Fruit fly (Drosophila melanogaster) whole organism, embryonic: Measurements from ENCODE around the gene CG12998.

ENCODE experiments used
- CG10543 ChIP-seq: fragments of 200-800 bp; sonication (Bioruptor generic); optimal IDR thresholded peaks from 3 replicates; lab custom pipeline; 2017; ENCODE audit warnings: missing biosample characterization, mild to moderate bottlenecking, missing genetic modification characterization, moderate library complexity
- CG11560 ChIP-seq: fragments of 200-800 bp; sonication (Bioruptor generic); IDR thresholded peaks from 3 replicates; pipeline ENCODE4 v1.3.6; 2022; ENCODE audit warnings: missing biosample characterization, missing genetic modification characterization
- CG12659 ChIP-seq: fragments of 200-800 bp; sonication (Bioruptor generic); optimal IDR thresholded peaks from 3 replicates; lab custom pipeline; 2017; ENCODE audit warnings: mild to moderate bottlenecking, missing biosample characterization, missing genetic modification reagents, missing genetic modification characterization
- CG13424 ChIP-seq: fragments of 200-800 bp; sonication (Bioruptor generic); optimal IDR thresholded peaks from 2 replicates; lab custom pipeline; 2019; ENCODE audit warnings: missing biosample characterization, mild to moderate bottlenecking, missing genetic modification characterization, moderate library complexity
- CG13775 ChIP-seq: fragments of 200-800 bp; sonication (Bioruptor generic); optimal IDR thresholded peaks from 3 replicates; lab custom pipeline; 2017; ENCODE audit warnings: missing biosample characterization, mild to moderate bottlenecking, missing genetic modification characterization
- CG1647 ChIP-seq: fragments of 200-800 bp; sonication (Bioruptor generic); optimal IDR thresholded peaks from 3 replicates; lab custom pipeline; 2016; ENCODE audit warnings: missing biosample characterization, missing genetic modification characterization
- CG17802 ChIP-seq: fragments of 200-800 bp; sonication (Bioruptor generic); optimal IDR thresholded peaks from 2 replicates; lab custom pipeline; 2018; ENCODE audit warnings: missing biosample characterization, mild to moderate bottlenecking, missing genetic modification characterization, moderate library complexity
- CG18011 ChIP-seq: fragments of 200-800 bp; sonication (Bioruptor generic); optimal IDR thresholded peaks from 2 replicates; lab custom pipeline; 2017; ENCODE audit warnings: missing biosample characterization, missing genetic modification characterization, mild to moderate bottlenecking, moderate library complexity, missing genotype
- CG2129 ChIP-seq: fragments of 200-800 bp; sonication (Bioruptor generic); IDR thresholded peaks from 2 replicates; pipeline ENCODE4 v1.3.6; 2022; ENCODE audit warnings: missing biosample characterization, missing genetic modification characterization; ENCODE audit not compliant: partially characterized antibody
- CG30403 ChIP-seq: fragments of 200-800 bp; sonication (Bioruptor generic); optimal IDR thresholded peaks from 3 replicates; lab custom pipeline; 2016; ENCODE audit warnings: missing biosample characterization, missing genetic modification characterization
- CG31388 ChIP-seq: fragments of 200-800 bp; sonication (Bioruptor generic); optimal IDR thresholded peaks from 2 replicates; lab custom pipeline; 2016; ENCODE audit warnings: missing biosample characterization, missing genetic modification characterization
- CG3407 ChIP-seq: fragments of 200-800 bp; sonication (Bioruptor generic); optimal IDR thresholded peaks from 2 replicates; lab custom pipeline; 2018; ENCODE audit warnings: missing biosample characterization, mild to moderate bottlenecking, missing genetic modification characterization
- CG34224 ChIP-seq: fragments of 200-800 bp; sonication (Bioruptor generic); IDR thresholded peaks from 3 replicates; pipeline ENCODE4 v1.3.6; 2022; ENCODE audit warnings: missing biosample characterization, missing genetic modification characterization; ENCODE audit not compliant: partially characterized antibody
- CG6854 ChIP-seq: fragments of 200-800 bp; sonication (Bioruptor generic); optimal IDR thresholded peaks from 3 replicates; lab custom pipeline; 2017; ENCODE audit warnings: missing biosample characterization, mild to moderate bottlenecking, missing genetic modification characterization
- CG7271 ChIP-seq: fragments of 200-800 bp; sonication (Bioruptor generic); optimal IDR thresholded peaks from 2 replicates; lab custom pipeline; 2018; ENCODE audit warnings: missing biosample characterization, mild to moderate bottlenecking, missing genetic modification characterization, moderate library complexity
- CG7928 ChIP-seq: fragments of 200-800 bp; sonication (Bioruptor generic); optimal IDR thresholded peaks from 2 replicates; lab custom pipeline; 2017; ENCODE audit warnings: missing biosample characterization, mild to moderate bottlenecking, missing genetic modification characterization
- CG8359 ChIP-seq: fragments of 200-800 bp; sonication (Bioruptor generic); optimal IDR thresholded peaks from 2 replicates; lab custom pipeline; 2017; ENCODE audit warnings: missing biosample characterization, mild to moderate bottlenecking, missing genetic modification characterization, borderline replicate concordance
- CG8478 ChIP-seq: fragments of >200 bp; optimal IDR thresholded peaks from 2 replicates; lab custom pipeline; 2018
- CG8765 ChIP-seq: fragments of 200-800 bp; sonication (Bioruptor generic); IDR thresholded peaks from 2 replicates; pipeline ENCODE4 v1.3.6; 2022; ENCODE audit warnings: missing biosample characterization, missing genetic modification characterization
- CG8944 ChIP-seq: fragments of 200-800 bp; sonication (Bioruptor generic); optimal IDR thresholded peaks from 3 replicates; lab custom pipeline; 2016; ENCODE audit warnings: missing biosample characterization, missing genetic modification characterization
- CTCF ChIP-seq: fragments of 200-800 bp; sonication (Bioruptor generic); optimal IDR thresholded peaks from 2 replicates; lab custom pipeline; 2017; ENCODE audit warnings: missing biosample characterization, mild to moderate bottlenecking, missing genetic modification characterization, moderate library complexity
- Deaf1 ChIP-seq: fragments of 200-800 bp; optimal IDR thresholded peaks from 3 replicates; lab custom pipeline; 2019; ENCODE audit warnings: missing biosample characterization, mild to moderate bottlenecking, missing genetic modification characterization, moderate library complexity
- Dll ChIP-seq: fragments of 200-800 bp; sonication (Bioruptor generic); IDR thresholded peaks from 4 replicates; pipeline ENCODE4 v1.3.6; 2022; ENCODE audit warnings: missing biosample characterization, missing genetic modification characterization; ENCODE audit not compliant: partially characterized antibody
- E2f1 ChIP-seq: fragments of 200-800 bp; sonication (Bioruptor generic); IDR thresholded peaks from 2 replicates; pipeline ENCODE4 v1.3.6; 2022; ENCODE audit warnings: missing biosample characterization, missing genetic modification characterization
- Ets65A ChIP-seq: fragments of 200-800 bp; sonication (Bioruptor generic); peaks from one replicate; lab custom pipeline; 2016; ENCODE audit warnings: missing biosample characterization, missing genetic modification characterization
- Fer3 ChIP-seq: fragments of 200-800 bp; sonication (Bioruptor generic); optimal IDR thresholded peaks from 2 replicates; lab custom pipeline; 2018; ENCODE audit warnings: missing biosample characterization, mild to moderate bottlenecking, missing genetic modification characterization, moderate library complexity
- GATAe ChIP-seq: fragments of 200-800 bp; sonication (Bioruptor generic); conservative IDR thresholded peaks from 2 replicates; pipeline ENCODE4 v1.3.6; 2022; ENCODE audit warnings: missing biosample characterization, missing genetic modification characterization
- Kr ChIP-seq: fragments of 200-800 bp; sonication (Bioruptor generic); optimal IDR thresholded peaks from 2 replicates; lab custom pipeline; 2017; ENCODE audit warnings: missing biosample characterization, mild to moderate bottlenecking, missing genetic modification characterization
- Lim3 ChIP-seq: fragments of 200-800 bp; sonication (Bioruptor generic); IDR thresholded peaks from 2 replicates; pipeline ENCODE4 v1.3.6; 2022; ENCODE audit warnings: missing biosample characterization, missing genetic modification characterization
- Meics ChIP-seq: fragments of 200-800 bp; sonication (Bioruptor generic); optimal IDR thresholded peaks from 2 replicates; lab custom pipeline; 2017; ENCODE audit warnings: missing biosample characterization, mild to moderate bottlenecking, missing genetic modification characterization
- Mrtf ChIP-seq: fragments of 200-800 bp; sonication (Bioruptor generic); IDR thresholded peaks from 3 replicates; pipeline ENCODE4 v1.3.6; 2022; ENCODE audit warnings: missing biosample characterization, missing genetic modification characterization
- NfI ChIP-seq: fragments of 200-800 bp; sonication (Bioruptor generic); optimal IDR thresholded peaks from 3 replicates; lab custom pipeline; 2018; ENCODE audit warnings: missing biosample characterization, mild to moderate bottlenecking, missing genetic modification characterization, moderate library complexity
- Oli ChIP-seq: fragments of 200-800 bp; sonication (Bioruptor generic); optimal IDR thresholded peaks from 2 replicates; lab custom pipeline; 2018; ENCODE audit warnings: missing biosample characterization, mild to moderate bottlenecking, missing genetic modification characterization, moderate library complexity
- Sry-β ChIP-seq: fragments of 200-800 bp; sonication (Bioruptor generic); optimal IDR thresholded peaks from 2 replicates; lab custom pipeline; 2018; ENCODE audit warnings: missing biosample characterization, mild to moderate bottlenecking, missing genetic modification characterization, moderate library complexity
- Stat92E ChIP-seq, 3 experiments: fragments of >200 bp in 2 of 3; fragments of 200-800 bp in 1 of 3; sonication (Bioruptor generic) in 1 of 3; optimal IDR thresholded peaks; 2 replicates each; lab custom pipeline; 2017 to 2019; ENCODE audit warnings: missing biosample characterization in 3 of 3, missing genetic modification characterization in 3 of 3, mild to moderate bottlenecking in 1 of 3, moderate library complexity in 1 of 3
- ap ChIP-seq: fragments of 200-800 bp; sonication (Bioruptor generic); IDR thresholded peaks from 2 replicates; pipeline ENCODE4 v1.3.6; 2022; ENCODE audit warnings: missing biosample characterization, missing genetic modification characterization
- cg ChIP-seq: fragments of 200-800 bp; sonication (Bioruptor generic); optimal IDR thresholded peaks from 3 replicates; lab custom pipeline; 2019; ENCODE audit warnings: missing biosample characterization, mild to moderate bottlenecking, missing genetic modification characterization, moderate library complexity
- cwo ChIP-seq: fragments of 200-800 bp; sonication (Bioruptor generic); optimal IDR thresholded peaks from 3 replicates; lab custom pipeline; 2017; ENCODE audit warnings: missing biosample characterization, missing genetic modification characterization, mild to moderate bottlenecking, moderate library complexity, missing genetic modification reagents
- en ChIP-seq: fragments of 200-800 bp; sonication (Bioruptor generic); optimal IDR thresholded peaks from 2 replicates; lab custom pipeline; 2016; ENCODE audit warnings: missing biosample characterization, missing genetic modification characterization
- her ChIP-seq: fragments of 200-800 bp; sonication (Bioruptor generic); optimal IDR thresholded peaks from 2 replicates; lab custom pipeline; 2016; ENCODE audit warnings: missing biosample characterization, missing genetic modification characterization
- jumu ChIP-seq: fragments of 200-800 bp; sonication (Bioruptor generic); optimal IDR thresholded peaks from 3 replicates; lab custom pipeline; 2016; ENCODE audit warnings: missing biosample characterization, missing genetic modification characterization
- mam ChIP-seq: fragments of 200-800 bp; sonication (Bioruptor generic); optimal IDR thresholded peaks from 3 replicates; lab custom pipeline; 2016; ENCODE audit warnings: missing biosample characterization, missing genetic modification characterization
- odd ChIP-seq: fragments of 200-800 bp; sonication (Bioruptor generic); optimal IDR thresholded peaks from 2 replicates; lab custom pipeline; 2017; ENCODE audit warnings: missing biosample characterization, mild to moderate bottlenecking, missing genetic modification characterization
- repo ChIP-seq: fragments of 200-800 bp; sonication (Bioruptor generic); optimal IDR thresholded peaks from 2 replicates; lab custom pipeline; 2016; ENCODE audit warnings: missing biosample characterization, missing genetic modification characterization
- ro ChIP-seq: fragments of 200-800 bp; sonication (Bioruptor generic); IDR thresholded peaks from 2 replicates; pipeline ENCODE4 v1.3.6; 2022; ENCODE audit warnings: missing biosample characterization, missing genetic modification characterization
- row ChIP-seq: fragments of 200-800 bp; sonication (Bioruptor generic); IDR thresholded peaks from 3 replicates; pipeline ENCODE4 v1.3.6; 2022; ENCODE audit warnings: missing biosample characterization, missing genetic modification characterization
- stc ChIP-seq: fragments of 200-800 bp; sonication (Bioruptor generic); IDR thresholded peaks from 2 replicates; pipeline ENCODE4 v1.3.6; 2022; ENCODE audit warnings: missing biosample characterization, missing genetic modification characterization
- tio ChIP-seq: fragments of 200-800 bp; sonication (Bioruptor generic); optimal IDR thresholded peaks from 2 replicates; lab custom pipeline; 2017; ENCODE audit warnings: missing biosample characterization, missing genetic modification characterization, inconsistent platforms
- ttk ChIP-seq: fragments of 200-800 bp; sonication (Bioruptor generic); IDR thresholded peaks from 2 replicates; pipeline ENCODE4 v2.1.2; 2022; ENCODE audit warnings: missing biosample characterization, missing genetic modification characterization
- vvl ChIP-seq: fragments of 200-800 bp; sonication (Bioruptor generic); IDR thresholded peaks from 2 replicates; pipeline ENCODE4 v1.3.6; 2022; ENCODE audit warnings: missing biosample characterization, missing genetic modification characterization
- zfh1 ChIP-seq: fragments of 200-800 bp; sonication (Bioruptor generic); IDR thresholded peaks from 3 replicates; pipeline ENCODE4 v1.3.6; 2022; ENCODE audit warnings: missing biosample characterization, missing genetic modification characterization

Gene CG12998

DNA sequence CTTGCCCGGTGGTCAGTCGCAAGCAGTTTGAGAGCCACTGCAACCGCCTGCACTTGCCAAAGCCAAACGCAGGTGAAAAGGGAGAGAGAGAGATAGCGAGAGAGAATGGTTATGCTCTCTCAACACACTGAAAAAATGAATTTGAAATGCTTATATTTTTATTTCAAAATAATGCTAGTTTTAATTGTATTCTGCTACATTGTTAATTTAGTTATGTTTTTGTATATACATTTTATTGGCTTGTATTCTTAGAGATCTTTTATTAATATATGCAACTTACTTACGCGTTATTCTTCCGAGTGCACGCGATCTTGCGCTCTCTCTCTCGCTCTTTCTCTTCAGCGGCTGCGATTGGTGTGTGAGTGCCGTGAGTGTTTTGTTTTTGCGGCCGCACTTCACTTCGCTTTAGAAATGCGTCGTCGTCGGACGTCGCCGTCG, 40.0 kb upstream of the CG12998 start (continued):
- peak; percentile 99 for TF ChIP-seq E2f1 (GFP tag; lab: Robert Waterston, UW)
- no peak for TF ChIP-seq tio (GFP tag; lab: Kevin White, UChicago)
- no peak for TF ChIP-seq CG3407
- TF ChIP-seq ttk (GFP tag; lab: Robert Waterston, UW) = peak; percentile 99
- TF ChIP-seq CG2129 (GFP tag; lab: Robert Waterston, UW) = no peak
- peak; percentile 93 for TF ChIP-seq cwo (GFP tag; lab: Kevin White, UChicago)
- TF ChIP-seq cg (GFP tag; lab: Kevin White, UChicago) = peak; percentile 59
- peak; percentile 90 for TF ChIP-seq jumu (GFP tag; lab: Kevin White, UChicago)
- TF ChIP-seq Dll = no peak
- TF ChIP-seq repo = peak; percentile 85
- TF ChIP-seq vvl (GFP tag; lab: Robert Waterston, UW) = peak; percentile 100
- peak; percentile 93 for TF ChIP-seq CG7271 (tag; lab: Kevin White, UChicago)
- TF ChIP-seq Ets65A (GFP tag; lab: Kevin White, UChicago) = peak; percentile 99
- TF ChIP-seq Stat92E (GFP tag; optimal IDR thresholded peaks at IDR 0.05; lab: Kevin White, UChicago) = peak in 1 of 3 experiments; percentile 99
- peak; percentile 99 for TF ChIP-seq CG13424
- peak; percentile 81 for TF ChIP-seq CG17802
- TF ChIP-seq CG8478 (lab: Kevin White, UChicago) = no peak
- TF ChIP-seq ap (GFP tag; lab: Robert Waterston, UW) = peak; percentile 60
- peak; percentile 99 for TF ChIP-seq zfh1 (GFP tag; lab: Robert Waterston, UW)
- peak; percentile 97 for TF ChIP-seq CG8765 (GFP tag; lab: Robert Waterston, UW)
- peak; percentile 39 for TF ChIP-seq Sry-β (GFP tag; lab: Kevin White, UChicago)
- TF ChIP-seq row (GFP tag; lab: Robert Waterston, UW) = no peak
- TF ChIP-seq Meics = peak; percentile 96
- TF ChIP-seq Oli (tag; lab: Kevin White, UChicago) = peak; percentile 80
- TF ChIP-seq NfI (GFP tag; lab: Kevin White, UChicago) = no peak
- peak; percentile 88 for TF ChIP-seq odd
- peak; percentile 77 for TF ChIP-seq en
- TF ChIP-seq CG6854 (GFP tag; lab: Kevin White, UChicago) = peak; percentile 95
- peak; percentile 91 for TF ChIP-seq CG13775 (GFP tag; lab: Kevin White, UChicago)
- TF ChIP-seq Kr = peak; percentile 63
- peak; percentile 93 for TF ChIP-seq CG8359 (GFP tag; lab: Kevin White, UChicago)
- TF ChIP-seq CG12659 (GFP tag; lab: Kevin White, UChicago) = peak; percentile 39
- peak; percentile 91 for TF ChIP-seq CG11560 (tag; lab: Robert Waterston, UW)
- TF ChIP-seq CG31388 (GFP tag; lab: Kevin White, UChicago) = peak; percentile 93
- TF ChIP-seq her = peak; percentile 47
- peak; percentile 98 for TF ChIP-seq ro
- TF ChIP-seq Fer3 = peak; percentile 96
- TF ChIP-seq CTCF = peak; percentile 62
- TF ChIP-seq CG7928 (GFP tag; lab: Kevin White, UChicago) = peak; percentile 64
- no peak for TF ChIP-seq CG10543 (GFP tag; lab: Kevin White, UChicago)
- TF ChIP-seq CG8944 = no peak
- TF ChIP-seq mam (GFP tag; lab: Kevin White, UChicago) = peak; percentile 92
- peak; percentile 99 for TF ChIP-seq stc
- TF ChIP-seq GATAe (GFP tag; lab: Robert Waterston, UW) = peak; percentile 96
- TF ChIP-seq Mrtf (GFP tag; lab: Robert Waterston, UW) = peak; percentile 98
- TF ChIP-seq CG18011 (GFP tag; lab: Kevin White, UChicago) = no peak
- peak; percentile 86 for TF ChIP-seq Deaf1 (tag; lab: Kevin White, UChicago)
- no peak for TF ChIP-seq Lim3 (GFP tag; lab: Robert Waterston, UW)
- peak; percentile 93 for TF ChIP-seq CG1647
- no peak for TF ChIP-seq CG34224
- peak; percentile 14 for TF ChIP-seq CG30403 (GFP tag; lab: Kevin White, UChicago)
